Worm (Caenorhabditis elegans): ENCODE results near the gene Y46D2A.1.

Y46D2A.1 gene

ce11 chrII:3375302-3375701 is 52.9 kb downstream of the Y46D2A.1 start:
- TF ChIP-seq snpc-4 (tag; optimal IDR thresholded peaks at IDR 0.05): no peak
- no peak for TF ChIP-seq unc-98 (GFP tag; IDR thresholded peaks at IDR 0.05)
- no peak for TF ChIP-seq egl-13 (tag; optimal IDR thresholded peaks at IDR 0.05)
- no peak for TF ChIP-seq elt-2 (tag; optimal IDR thresholded peaks at IDR 0.05)
- TF ChIP-seq nhr-77 (tag; optimal IDR thresholded peaks at IDR 0.05): no peak
- TF ChIP-seq unc-86 (tag; optimal IDR thresholded peaks at IDR 0.05): no peak
- no peak for TF ChIP-seq Y116A8C.19 (tag; optimal IDR thresholded peaks at IDR 0.05; ENCODE audit: borderline replicate concordance)
- no peak for TF ChIP-seq zip-4 (GFP tag; optimal IDR thresholded peaks at IDR 0.05)
- no peak for TF ChIP-seq fos-1 (tag; optimal IDR thresholded peaks at IDR 0.05)
- no peak for TF ChIP-seq nhr-12 (tag; optimal IDR thresholded peaks at IDR 0.05)

All from whole organism, L1 larva.